Fruit fly (Drosophila melanogaster) whole organism, embryonic: Measurements from ENCODE around the gene CG34117.
A peak's percentile ranks its signal among the peaks of the same experiment; 100 is the strongest.

Experiments used
- B-H2 ChIP-seq: fragments of 200-800 bp; sonication (Bioruptor generic); optimal IDR thresholded peaks from 2 replicates; lab custom pipeline; 2018; ENCODE audit warnings: missing biosample characterization, mild to moderate bottlenecking, missing genetic modification characterization
- BtbVII ChIP-seq: fragments of 200-800 bp; sonication (Bioruptor generic); optimal IDR thresholded peaks from 3 replicates; lab custom pipeline; 2017; ENCODE audit warnings: missing biosample characterization, mild to moderate bottlenecking, missing genetic modification characterization
- CG10209 ChIP-seq: fragments of 200-800 bp; sonication (Bioruptor generic); optimal IDR thresholded peaks from 3 replicates; lab custom pipeline; 2017; ENCODE audit warnings: missing biosample characterization, mild to moderate bottlenecking, missing genetic modification characterization, missing genetic modification reagents
- CG13624 ChIP-seq: fragments of 200-800 bp; sonication (Bioruptor generic); optimal IDR thresholded peaks from 2 replicates; lab custom pipeline; 2016; ENCODE audit warnings: missing biosample characterization, missing genetic modification characterization
- CG15269 ChIP-seq: fragments of 200-800 bp; sonication (Bioruptor generic); optimal IDR thresholded peaks from 2 replicates; lab custom pipeline; 2018; ENCODE audit warnings: missing biosample characterization, mild to moderate bottlenecking, missing genetic modification characterization, moderate library complexity
- CG1603 ChIP-seq: fragments of 200-800 bp; sonication (Bioruptor generic); optimal IDR thresholded peaks from 2 replicates; lab custom pipeline; 2019; ENCODE audit warnings: missing biosample characterization, mild to moderate bottlenecking, missing genetic modification characterization, moderate library complexity
- CG17186 ChIP-seq: fragments of 200-800 bp; sonication (Bioruptor generic); optimal IDR thresholded peaks from 3 replicates; lab custom pipeline; 2017; ENCODE audit warnings: missing biosample characterization, missing genetic modification reagents, missing genetic modification characterization
- CG1832 ChIP-seq: fragments of 200-800 bp; sonication (Bioruptor generic); optimal IDR thresholded peaks from 2 replicates; lab custom pipeline; 2017; ENCODE audit warnings: missing biosample characterization, mild to moderate bottlenecking, missing genetic modification characterization, inconsistent platforms
- CG2129 ChIP-seq: fragments of 200-800 bp; sonication (Bioruptor generic); IDR thresholded peaks from 2 replicates; pipeline ENCODE4 v1.3.6; 2022; ENCODE audit warnings: missing biosample characterization, missing genetic modification characterization; ENCODE audit not compliant: partially characterized antibody
- CG2889 ChIP-seq: fragments of 200-800 bp; sonication (Bioruptor generic); IDR thresholded peaks from 3 replicates; pipeline ENCODE4 v1.3.6; 2022; ENCODE audit warnings: missing biosample characterization, missing genetic modification characterization
- CG3065 ChIP-seq: fragments of 200-800 bp; sonication (Bioruptor generic); optimal IDR thresholded peaks from 2 replicates; lab custom pipeline; 2016; ENCODE audit warnings: missing biosample characterization, missing genetic modification characterization
- CG3163 ChIP-seq: fragments of 200-800 bp; sonication (Bioruptor generic); optimal IDR thresholded peaks from 3 replicates; lab custom pipeline; 2016; ENCODE audit warnings: missing biosample characterization, missing genetic modification characterization
- CG3838 ChIP-seq: fragments of 200-800 bp; sonication (Bioruptor generic); optimal IDR thresholded peaks from 3 replicates; lab custom pipeline; 2016; ENCODE audit warnings: missing biosample characterization, missing genetic modification characterization
- CG4328 ChIP-seq: fragments of 200-800 bp; sonication (Bioruptor generic); optimal IDR thresholded peaks from 3 replicates; lab custom pipeline; 2017; ENCODE audit warnings: missing biosample characterization, missing genetic modification reagents, missing genetic modification characterization
- CG4854 ChIP-seq: fragments of 200-800 bp; sonication (Bioruptor generic); optimal IDR thresholded peaks from 2 replicates; lab custom pipeline; 2016; ENCODE audit warnings: missing biosample characterization, missing genetic modification characterization, inconsistent platforms
- CG8924 ChIP-seq: fragments of 200-800 bp; optimal IDR thresholded peaks from 3 replicates; lab custom pipeline; 2019; ENCODE audit warnings: missing biosample characterization, mild to moderate bottlenecking, missing genetic modification characterization, moderate library complexity
- CG8944 ChIP-seq: fragments of 200-800 bp; sonication (Bioruptor generic); optimal IDR thresholded peaks from 3 replicates; lab custom pipeline; 2016; ENCODE audit warnings: missing biosample characterization, missing genetic modification characterization
- CG9932 ChIP-seq: fragments of 200-800 bp; sonication (Bioruptor generic); IDR thresholded peaks from 2 replicates; pipeline ENCODE4 v1.3.6; 2022; ENCODE audit warnings: missing biosample characterization, missing genetic modification characterization
- CoRest ChIP-seq: fragments of 200-800 bp; sonication (Bioruptor generic); optimal IDR thresholded peaks from 3 replicates; lab custom pipeline; 2018; ENCODE audit warnings: missing biosample characterization, mild to moderate bottlenecking, missing genetic modification characterization, moderate library complexity
- Deaf1 ChIP-seq: fragments of 200-800 bp; optimal IDR thresholded peaks from 3 replicates; lab custom pipeline; 2019; ENCODE audit warnings: missing biosample characterization, mild to moderate bottlenecking, missing genetic modification characterization, moderate library complexity
- Elba2 ChIP-seq: fragments of 200-800 bp; sonication (Bioruptor generic); optimal IDR thresholded peaks from 3 replicates; lab custom pipeline; 2016; ENCODE audit warnings: missing biosample characterization, missing genetic modification characterization
- GATAe ChIP-seq: fragments of 200-800 bp; sonication (Bioruptor generic); conservative IDR thresholded peaks from 2 replicates; pipeline ENCODE4 v1.3.6; 2022; ENCODE audit warnings: missing biosample characterization, missing genetic modification characterization
- HHEX ChIP-seq: fragments of 200-800 bp; sonication (Bioruptor generic); optimal IDR thresholded peaks from 3 replicates; lab custom pipeline; 2017; ENCODE audit warnings: missing biosample characterization, mild to moderate bottlenecking, missing genetic modification characterization, missing genetic modification reagents
- Hr39 ChIP-seq: fragments of >200 bp; optimal IDR thresholded peaks from 2 replicates; lab custom pipeline; 2017
- Hr51 ChIP-seq, 2 experiments: fragments of 200-800 bp; sonication (Bioruptor generic); optimal IDR thresholded peaks; 2 replicates in 1 of 2; 3 replicates in 1 of 2; lab custom pipeline; 2016 to 2018; ENCODE audit warnings: missing biosample characterization in 2 of 2, missing genetic modification characterization in 2 of 2, mild to moderate bottlenecking in 1 of 2, moderate library complexity in 1 of 2
- Jarid2 ChIP-seq: fragments of 200-800 bp; sonication (Bioruptor generic); optimal IDR thresholded peaks from 3 replicates; lab custom pipeline; 2017; ENCODE audit warnings: mild to moderate bottlenecking, missing biosample characterization, missing genetic modification reagents, missing genetic modification characterization
- Rx ChIP-seq: fragments of 200-800 bp; sonication (Bioruptor generic); IDR thresholded peaks from 2 replicates; pipeline ENCODE4 v1.3.6; 2022; ENCODE audit warnings: missing biosample characterization, missing genetic modification characterization
- Sox100B ChIP-seq: fragments of 200-800 bp; sonication (Bioruptor generic); optimal IDR thresholded peaks from 3 replicates; lab custom pipeline; 2018; ENCODE audit warnings: missing biosample characterization, mild to moderate bottlenecking, missing genetic modification characterization
- Spps ChIP-seq: fragments of 200-800 bp; sonication (Bioruptor generic); optimal IDR thresholded peaks from 2 replicates; lab custom pipeline; 2018; ENCODE audit warnings: missing biosample characterization, mild to moderate bottlenecking, missing genetic modification characterization
- Taf1 ChIP-seq: fragments of 200-800 bp; sonication (Bioruptor generic); IDR thresholded peaks from 2 replicates; pipeline ENCODE4 v1.3.6; 2022; ENCODE audit warnings: missing biosample characterization, missing genetic modification characterization
- Tbp ChIP-seq: fragments of >200 bp; optimal IDR thresholded peaks from 2 replicates; lab custom pipeline; 2018; ENCODE audit warnings: missing biosample characterization, missing genetic modification characterization
- al ChIP-seq: fragments of 200-800 bp; sonication (Bioruptor generic); IDR thresholded peaks from 2 replicates; pipeline ENCODE4 v1.3.6; 2022; ENCODE audit warnings: missing biosample characterization, missing genetic modification characterization
- ara ChIP-seq: fragments of 200-800 bp; sonication (Bioruptor generic); IDR thresholded peaks from 2 replicates; pipeline ENCODE4 v1.3.6; 2022; ENCODE audit warnings: missing biosample characterization, missing genetic modification characterization
- bowl ChIP-seq: fragments of 200-800 bp; sonication (Bioruptor generic); IDR thresholded peaks from 2 replicates; pipeline ENCODE4 v1.3.6; 2022; ENCODE audit warnings: missing biosample characterization, missing genetic modification characterization
- bsh ChIP-seq, 2 experiments: fragments of 200-800 bp; sonication (Bioruptor generic); optimal IDR thresholded peaks; 2 replicates each; lab custom pipeline; 2017 to 2018; ENCODE audit warnings: mild to moderate bottlenecking in 2 of 2, missing biosample characterization in 2 of 2, missing genetic modification characterization in 2 of 2, moderate library complexity in 1 of 2
- eve ChIP-seq, 2 experiments: fragments of >200 bp; optimal IDR thresholded peaks; 2 replicates each; lab custom pipeline; 2017; ENCODE audit warnings: missing biosample characterization in 2 of 2, missing genetic modification characterization in 2 of 2
- her ChIP-seq: fragments of 200-800 bp; sonication (Bioruptor generic); optimal IDR thresholded peaks from 2 replicates; lab custom pipeline; 2016; ENCODE audit warnings: missing biosample characterization, missing genetic modification characterization
- jigr1 ChIP-seq: fragments of 200-800 bp; sonication (Bioruptor generic); IDR thresholded peaks from 3 replicates; pipeline ENCODE4 v1.3.6; 2022; ENCODE audit warnings: missing biosample characterization, missing genetic modification characterization
- kni ChIP-seq: fragments of 200-800 bp; sonication (Bioruptor generic); optimal IDR thresholded peaks from 3 replicates; lab custom pipeline; 2017; ENCODE audit warnings: mild to moderate bottlenecking, missing biosample characterization, missing genetic modification reagents, missing genetic modification characterization
- mld ChIP-seq: fragments of 200-800 bp; sonication (Bioruptor generic); IDR thresholded peaks from 3 replicates; pipeline ENCODE4 v1.3.6; 2022; ENCODE audit warnings: missing biosample characterization, missing genetic modification characterization; ENCODE audit not compliant: partially characterized antibody
- sr ChIP-seq: fragments of 200-800 bp; sonication (Bioruptor generic); IDR thresholded peaks from 3 replicates; pipeline ENCODE4 v1.3.6; 2022; ENCODE audit warnings: missing biosample characterization, missing genetic modification characterization
- toy ChIP-seq: fragments of 200-800 bp; sonication (Bioruptor generic); IDR thresholded peaks from 2 replicates; pipeline ENCODE4 v1.3.6; 2022; ENCODE audit warnings: missing biosample characterization, missing genetic modification characterization
- unc-4 ChIP-seq: fragments of 200-800 bp; sonication (Bioruptor generic); IDR thresholded peaks from 2 replicates; pipeline ENCODE4 v1.3.6; 2022; ENCODE audit warnings: missing biosample characterization, missing genetic modification characterization; ENCODE audit not compliant: partially characterized antibody

CG34117 gene

DNA sequence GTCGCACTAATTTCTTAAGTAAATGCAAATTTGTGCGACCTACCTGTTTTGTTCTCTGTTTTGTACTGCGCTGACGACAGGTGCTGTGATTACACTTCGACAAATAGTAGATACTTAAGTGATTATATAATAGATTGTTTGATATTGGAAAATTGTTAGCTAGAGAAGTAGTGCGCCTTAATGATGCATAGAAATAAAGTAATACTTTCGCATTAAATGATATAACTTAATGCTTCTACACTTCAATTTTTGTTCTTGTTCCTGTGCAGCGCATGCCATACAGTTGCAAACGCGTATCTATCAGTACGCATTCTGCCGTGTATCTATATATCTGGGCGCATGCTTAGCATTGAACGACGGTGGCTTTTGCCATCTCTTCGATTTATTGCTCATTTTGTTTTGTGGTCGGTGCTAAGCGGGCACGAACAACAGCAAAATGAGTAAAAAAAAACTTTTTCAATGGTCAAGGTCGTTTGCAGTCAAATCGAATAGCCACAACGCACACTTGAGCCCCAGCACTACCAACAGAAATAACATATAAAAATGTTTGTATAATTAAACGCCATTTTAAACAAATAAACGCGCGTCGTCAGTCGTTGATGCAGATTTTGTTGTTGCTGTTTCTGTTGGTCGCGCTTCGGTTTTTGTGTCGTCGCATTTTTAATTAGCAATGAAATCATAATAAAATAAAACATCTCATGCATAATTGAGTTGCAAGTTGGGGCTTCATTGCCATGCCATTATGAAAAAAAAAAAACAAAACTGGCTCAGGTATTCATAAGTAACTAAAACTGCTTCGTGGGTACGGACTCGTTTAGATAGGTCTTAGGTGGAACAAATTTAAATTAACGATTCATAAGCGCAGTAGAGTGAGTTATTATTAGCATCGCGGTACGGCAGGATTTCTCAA is 30.7 kb upstream of the CG34117 start (continued):
- TF ChIP-seq BtbVII (GFP tag; lab: Kevin White, UChicago) (peak; percentile 45), CG3838 (GFP tag; lab: Kevin White, UChicago) (peak; percentile 9), CG9932 (GFP tag; lab: Robert Waterston, UW) (peak; percentile 52), CG10209 (GFP tag; lab: Kevin White, UChicago) (no peak), unc-4 (GFP tag; lab: Robert Waterston, UW) (no peak), CG13624 (GFP tag; lab: Kevin White, UChicago) (no peak), Sox100B (no peak), CG1832 (no peak), mld (GFP tag; lab: Robert Waterston, UW) (no peak), B-H2 (GFP tag; lab: Kevin White, UChicago) (no peak), Hr51 (GFP tag; optimal IDR thresholded peaks at IDR 0.05; lab: Kevin White, UChicago) (peak in 1 of 2 experiments; percentile 60), kni (no peak), CG2129 (GFP tag; lab: Robert Waterston, UW) (no peak), CG4328 (GFP tag; lab: Kevin White, UChicago) (no peak), Hr39 (no peak), ara (GFP tag; lab: Robert Waterston, UW) (no peak), eve (GFP tag; optimal IDR thresholded peaks at IDR 0.05; lab: Kevin White, UChicago) (peak in 1 of 2 experiments; percentile 67), sr (no peak), Spps (tag; lab: Kevin White, UChicago) (no peak), CG8924 (peak; percentile 19), al (GFP tag; lab: Robert Waterston, UW) (peak; percentile 43; the same call in 1 of the 2 replicates), CG3163 (GFP tag; lab: Kevin White, UChicago) (no peak), Tbp (GFP tag; lab: Kevin White, UChicago) (no peak), Jarid2 (GFP tag; lab: Kevin White, UChicago) (no peak), CG8944 (GFP tag; lab: Kevin White, UChicago) (no peak), Deaf1 (tag; lab: Kevin White, UChicago) (peak; percentile 23), her (GFP tag; lab: Kevin White, UChicago) (no peak), Taf1 (no peak), Elba2 (GFP tag; lab: Kevin White, UChicago) (no peak), jigr1 (GFP tag; lab: Robert Waterston, UW) (no peak), CoRest (tag; lab: Kevin White, UChicago) (peak; percentile 42), bowl (GFP tag; lab: Robert Waterston, UW) (no peak), CG2889 (no peak), CG3065 (GFP tag; lab: Kevin White, UChicago) (no peak), CG4854 (GFP tag; lab: Kevin White, UChicago) (no peak), HHEX (GFP tag; lab: Kevin White, UChicago) (no peak), CG15269 (tag; lab: Kevin White, UChicago) (peak; percentile 66), toy (GFP tag; lab: Robert Waterston, UW) (no peak), CG1603 (tag; lab: Kevin White, UChicago) (peak; percentile 24), Rx (GFP tag; lab: Robert Waterston, UW) (no peak), GATAe (no peak), CG17186 (GFP tag; lab: Kevin White, UChicago) (no peak), bsh (GFP tag; optimal IDR thresholded peaks at IDR 0.05; lab: Kevin White, UChicago) (no peak)
